Fruit fly (Drosophila melanogaster) whole organism, embryonic: ENCODE data around the gene CG4955.

ENCODE experiments used
- ATbp ChIP-seq: fragments of 200-800 bp; sonication (Bioruptor generic); optimal IDR thresholded peaks from 2 replicates; lab custom pipeline; 2017; ENCODE audit warnings: missing biosample characterization, mild to moderate bottlenecking, missing genetic modification characterization, missing genetic modification reagents
- Aef1 ChIP-seq: fragments of 200-800 bp; sonication (Bioruptor generic); IDR thresholded peaks from 3 replicates; pipeline ENCODE4 v1.3.6; 2022; ENCODE audit warnings: missing biosample characterization, missing genetic modification characterization
- B-H2 ChIP-seq: fragments of 200-800 bp; sonication (Bioruptor generic); optimal IDR thresholded peaks from 2 replicates; lab custom pipeline; 2018; ENCODE audit warnings: missing biosample characterization, mild to moderate bottlenecking, missing genetic modification characterization
- CG10147 ChIP-seq: fragments of 200-800 bp; sonication (Bioruptor generic); optimal IDR thresholded peaks from 2 replicates; lab custom pipeline; 2019; ENCODE audit warnings: missing biosample characterization, mild to moderate bottlenecking, missing genetic modification characterization, moderate library complexity
- CG11247 ChIP-seq: fragments of 200-800 bp; sonication (Bioruptor generic); IDR thresholded peaks from 2 replicates; pipeline ENCODE4 v1.3.6; 2022; ENCODE audit warnings: missing biosample characterization, missing genetic modification characterization
- CG12236 ChIP-seq: fragments of 200-800 bp; sonication (Bioruptor generic); optimal IDR thresholded peaks from 2 replicates; lab custom pipeline; 2016; ENCODE audit warnings: missing biosample characterization, missing genetic modification characterization
- CG12659 ChIP-seq: fragments of 200-800 bp; sonication (Bioruptor generic); optimal IDR thresholded peaks from 3 replicates; lab custom pipeline; 2017; ENCODE audit warnings: mild to moderate bottlenecking, missing biosample characterization, missing genetic modification reagents, missing genetic modification characterization
- CG13894 ChIP-seq: fragments of 200-800 bp; sonication (Bioruptor generic); optimal IDR thresholded peaks from 3 replicates; lab custom pipeline; 2018; ENCODE audit warnings: missing biosample characterization, mild to moderate bottlenecking, missing genetic modification characterization, moderate library complexity
- CG15073 ChIP-seq: fragments of 200-800 bp; sonication (Bioruptor generic); optimal IDR thresholded peaks from 2 replicates; lab custom pipeline; 2016; ENCODE audit warnings: missing biosample characterization, missing genetic modification characterization
- CG16779 ChIP-seq: fragments of 200-800 bp; sonication (Bioruptor generic); IDR thresholded peaks from 2 replicates; pipeline ENCODE4 v1.3.6; 2022; ENCODE audit warnings: missing biosample characterization, missing genetic modification characterization
- CG17802 ChIP-seq: fragments of 200-800 bp; sonication (Bioruptor generic); optimal IDR thresholded peaks from 2 replicates; lab custom pipeline; 2018; ENCODE audit warnings: missing biosample characterization, mild to moderate bottlenecking, missing genetic modification characterization, moderate library complexity
- CG30431 ChIP-seq: fragments of 200-800 bp; sonication (Bioruptor generic); optimal IDR thresholded peaks from 2 replicates; lab custom pipeline; 2017; ENCODE audit warnings: missing biosample characterization, missing genetic modification characterization
- CG32772 ChIP-seq: fragments of 200-800 bp; sonication (Bioruptor generic); IDR thresholded peaks from 2 replicates; pipeline ENCODE4 v1.3.6; 2022; ENCODE audit warnings: missing biosample characterization, missing genetic modification characterization
- CG9727 ChIP-seq: fragments of 200-800 bp; sonication (Bioruptor generic); optimal IDR thresholded peaks from 3 replicates; lab custom pipeline; 2017; ENCODE audit warnings: missing biosample characterization, mild to moderate bottlenecking, missing genetic modification characterization
- CG9797 ChIP-seq: fragments of 200-800 bp; sonication (Bioruptor generic); optimal IDR thresholded peaks from 3 replicates; lab custom pipeline; 2018; ENCODE audit warnings: missing biosample characterization, mild to moderate bottlenecking, missing genetic modification characterization
- CG9876 ChIP-seq: fragments of 200-800 bp; sonication (Bioruptor generic); optimal IDR thresholded peaks from 2 replicates; lab custom pipeline; 2016; ENCODE audit warnings: missing biosample characterization, missing genetic modification characterization
- CHES-1-like ChIP-seq: fragments of 200-800 bp; sonication (Bioruptor generic); optimal IDR thresholded peaks from 2 replicates; lab custom pipeline; 2016; ENCODE audit warnings: missing biosample characterization, missing genetic modification characterization
- CTCF ChIP-seq: fragments of 200-800 bp; sonication (Bioruptor generic); optimal IDR thresholded peaks from 2 replicates; lab custom pipeline; 2017; ENCODE audit warnings: missing biosample characterization, mild to moderate bottlenecking, missing genetic modification characterization, moderate library complexity
- Chrac-16 ChIP-seq: fragments of 200-800 bp; sonication (Bioruptor generic); optimal IDR thresholded peaks from 3 replicates; lab custom pipeline; 2016; ENCODE audit warnings: missing biosample characterization, missing genetic modification characterization
- Dfd ChIP-seq, 2 experiments: fragments of >200 bp; optimal IDR thresholded peaks; 2 replicates each; lab custom pipeline; 2017; ENCODE audit warnings: missing biosample characterization in 2 of 2, missing genetic modification characterization in 2 of 2
- Dp ChIP-seq: fragments of 200-800 bp; sonication (Bioruptor generic); optimal IDR thresholded peaks from 2 replicates; lab custom pipeline; 2018; ENCODE audit warnings: missing biosample characterization, mild to moderate bottlenecking, missing genetic modification characterization, moderate library complexity
- E2f2 ChIP-seq: fragments of 200-800 bp; sonication (Bioruptor generic); IDR thresholded peaks from 2 replicates; pipeline ENCODE4 v1.3.6; 2022; ENCODE audit warnings: missing biosample characterization, missing genetic modification characterization
- Elba2 ChIP-seq: fragments of 200-800 bp; sonication (Bioruptor generic); optimal IDR thresholded peaks from 3 replicates; lab custom pipeline; 2016; ENCODE audit warnings: missing biosample characterization, missing genetic modification characterization
- HLH3B ChIP-seq: fragments of 200-800 bp; sonication (Bioruptor generic); IDR thresholded peaks from 2 replicates; pipeline ENCODE4 v1.3.6; 2022; ENCODE audit warnings: missing biosample characterization, missing genetic modification characterization
- HmgD ChIP-seq: fragments of 200-800 bp; sonication (Bioruptor generic); optimal IDR thresholded peaks from 3 replicates; lab custom pipeline; 2016; ENCODE audit warnings: missing biosample characterization, missing genetic modification characterization
- NC2β ChIP-seq: fragments of 200-800 bp; sonication (Bioruptor generic); optimal IDR thresholded peaks from 2 replicates; lab custom pipeline; 2016; ENCODE audit warnings: missing biosample characterization, missing genetic modification characterization
- Rx ChIP-seq: fragments of 200-800 bp; sonication (Bioruptor generic); IDR thresholded peaks from 2 replicates; pipeline ENCODE4 v1.3.6; 2022; ENCODE audit warnings: missing biosample characterization, missing genetic modification characterization
- Xbp1 ChIP-seq: fragments of 200-800 bp; sonication (Bioruptor generic); optimal IDR thresholded peaks from 3 replicates; lab custom pipeline; 2016; ENCODE audit warnings: missing biosample characterization, mild to moderate bottlenecking, missing genetic modification characterization
- amos ChIP-seq: fragments of 200-800 bp; sonication (Bioruptor generic); IDR thresholded peaks from 2 replicates; pipeline ENCODE4 v1.3.6; 2022; ENCODE audit warnings: missing biosample characterization, missing genetic modification characterization; ENCODE audit not compliant: partially characterized antibody
- cg ChIP-seq: fragments of 200-800 bp; sonication (Bioruptor generic); optimal IDR thresholded peaks from 3 replicates; lab custom pipeline; 2019; ENCODE audit warnings: missing biosample characterization, mild to moderate bottlenecking, missing genetic modification characterization, moderate library complexity
- chinmo ChIP-seq: fragments of 200-800 bp; sonication (Bioruptor generic); IDR thresholded peaks from 4 replicates; pipeline ENCODE4 v1.3.6; 2022; ENCODE audit warnings: missing biosample characterization, missing genetic modification characterization; ENCODE audit not compliant: partially characterized antibody
- crol ChIP-seq: fragments of 200-800 bp; sonication (Bioruptor generic); IDR thresholded peaks from 2 replicates; pipeline ENCODE4 v1.3.6; 2022; ENCODE audit warnings: missing biosample characterization, missing genetic modification characterization
- disco-r ChIP-seq: fragments of 200-800 bp; sonication (Bioruptor generic); optimal IDR thresholded peaks from 2 replicates; lab custom pipeline; 2016; ENCODE audit warnings: missing biosample characterization, missing genetic modification characterization
- ems ChIP-seq: fragments of 200-800 bp; sonication (Bioruptor generic); optimal IDR thresholded peaks from 3 replicates; lab custom pipeline; 2016; ENCODE audit warnings: missing biosample characterization, missing genetic modification characterization
- gce ChIP-seq: fragments of 200-800 bp; sonication (Bioruptor generic); IDR thresholded peaks from 3 replicates; pipeline ENCODE4 v1.3.6; 2022; ENCODE audit warnings: missing biosample characterization, missing genetic modification characterization
- jigr1 ChIP-seq: fragments of 200-800 bp; sonication (Bioruptor generic); IDR thresholded peaks from 3 replicates; pipeline ENCODE4 v1.3.6; 2022; ENCODE audit warnings: missing biosample characterization, missing genetic modification characterization
- lov ChIP-seq, 2 experiments: fragments of 200-800 bp in 1 of 2; fragments of >200 bp in 1 of 2; sonication (Bioruptor generic) in 1 of 2; IDR thresholded peaks in 1 of 2; optimal IDR thresholded peaks in 1 of 2; 2 replicates in 1 of 2; 3 replicates in 1 of 2; pipeline versions ENCODE4 v1.3.6 to Lab custom; 2017 to 2022; ENCODE audit warnings: missing biosample characterization in 1 of 2, missing genetic modification characterization in 1 of 2
- mam ChIP-seq: fragments of 200-800 bp; sonication (Bioruptor generic); optimal IDR thresholded peaks from 3 replicates; lab custom pipeline; 2016; ENCODE audit warnings: missing biosample characterization, missing genetic modification characterization
- pita ChIP-seq: fragments of 200-800 bp; sonication (Bioruptor generic); optimal IDR thresholded peaks from 2 replicates; lab custom pipeline; 2017; ENCODE audit warnings: missing biosample characterization, mild to moderate bottlenecking, missing genetic modification characterization
- psq ChIP-seq: fragments of 200-800 bp; sonication (Bioruptor generic); optimal IDR thresholded peaks from 2 replicates; lab custom pipeline; 2017; ENCODE audit warnings: missing biosample characterization, missing genetic modification characterization
- salm ChIP-seq: fragments of 200-800 bp; sonication (Bioruptor generic); optimal IDR thresholded peaks from 2 replicates; lab custom pipeline; 2018; ENCODE audit warnings: missing biosample characterization, mild to moderate bottlenecking, missing genetic modification characterization
- so ChIP-seq: fragments of 200-800 bp; sonication (Bioruptor generic); IDR thresholded peaks from 3 replicates; pipeline ENCODE4 v1.3.6; 2022; ENCODE audit warnings: missing biosample characterization, missing genetic modification characterization
- trem ChIP-seq: fragments of 200-800 bp; optimal IDR thresholded peaks from 3 replicates; lab custom pipeline; 2019; ENCODE audit warnings: missing biosample characterization, mild to moderate bottlenecking, missing genetic modification characterization, moderate library complexity
- ttk ChIP-seq: fragments of 200-800 bp; sonication (Bioruptor generic); IDR thresholded peaks from 2 replicates; pipeline ENCODE4 v2.1.2; 2022; ENCODE audit warnings: missing biosample characterization, missing genetic modification characterization
- usp ChIP-seq: fragments of >200 bp; optimal IDR thresholded peaks from 2 replicates; lab custom pipeline; 2017; ENCODE audit warnings: missing biosample characterization, missing genetic modification characterization
- z ChIP-seq: fragments of 200-800 bp; sonication (Bioruptor generic); IDR thresholded peaks from 3 replicates; pipeline ENCODE4 v1.3.6; 2022; ENCODE audit warnings: missing biosample characterization, missing genetic modification characterization
- zf30C ChIP-seq: fragments of 200-800 bp; sonication (Bioruptor generic); optimal IDR thresholded peaks from 3 replicates; lab custom pipeline; 2018; ENCODE audit warnings: missing biosample characterization, mild to moderate bottlenecking, missing genetic modification characterization
- zfh2 ChIP-seq: fragments of 200-800 bp; sonication (Bioruptor generic); optimal IDR thresholded peaks from 2 replicates; lab custom pipeline; 2016; ENCODE audit warnings: missing biosample characterization, missing genetic modification characterization

The CG4955 gene

dm6 chrX:17076449-17077289, 4.6 kb upstream of the CG4955 start (continued):
- no peak for TF ChIP-seq CG12236 (GFP tag; lab: Kevin White, UChicago)
- TF ChIP-seq z (GFP tag; lab: Robert Waterston, UW) = no peak
- TF ChIP-seq CG30431 (GFP tag; lab: Kevin White, UChicago) = no peak
- TF ChIP-seq pita (GFP tag; lab: Kevin White, UChicago) = no peak
- no peak for TF ChIP-seq usp (GFP tag; lab: Kevin White, UChicago)
- no peak for TF ChIP-seq HLH3B (GFP tag; lab: Robert Waterston, UW)
- TF ChIP-seq CG9727 (GFP tag; lab: Kevin White, UChicago) = no peak
- peak; percentile 54 for TF ChIP-seq crol (GFP tag; lab: Robert Waterston, UW)
- no peak for TF ChIP-seq mam
- no peak for TF ChIP-seq NC2β
- TF ChIP-seq gce (GFP tag; lab: Robert Waterston, UW) = no peak
- TF ChIP-seq salm (tag; lab: Kevin White, UChicago) = no peak
- TF ChIP-seq CG13894 = no peak
- TF ChIP-seq B-H2 (GFP tag; lab: Kevin White, UChicago) = no peak
- no peak for TF ChIP-seq Rx
- TF ChIP-seq Dfd (GFP tag; optimal IDR thresholded peaks at IDR 0.05; lab: Kevin White, UChicago) = peak in 1 of 2 experiments; percentile 61
- no peak for TF ChIP-seq so
- TF ChIP-seq Xbp1 (GFP tag; lab: Kevin White, UChicago) = no peak
- TF ChIP-seq zf30C (GFP tag; lab: Kevin White, UChicago) = no peak
- TF ChIP-seq CG10147 (GFP tag; lab: Kevin White, UChicago) = no peak
- no peak for TF ChIP-seq CG15073 (GFP tag; lab: Kevin White, UChicago)
- no peak for TF ChIP-seq trem

dm6 chrX:17077290-17078138, 3.7 kb upstream of the CG4955 start, which contains the start of gene wcy:
Gene wcy, minus strand, starts transcription at chrX:17077897.
- TF ChIP-seq Dp (GFP tag; lab: Kevin White, UChicago) = peak; percentile 51
- TF ChIP-seq CG9797 (GFP tag; lab: Kevin White, UChicago) = peak; percentile 79
- peak; percentile 73 for TF ChIP-seq Elba2
- peak; percentile 14 for TF ChIP-seq ems (GFP tag; lab: Kevin White, UChicago)
- no peak for TF ChIP-seq Aef1
- TF ChIP-seq zfh2 (GFP tag; lab: Kevin White, UChicago) = no peak
- TF ChIP-seq lov (optimal IDR thresholded peaks at IDR 0.05; lab: Kevin White, UChicago) = no peak
- 0 out of 3 replicates have a peak, but pooled peaks have one; percentile 50 for TF ChIP-seq lov (GFP tag; IDR thresholded peaks at IDR 0.05; lab: Robert Waterston, UW)
- peak; percentile 1 for TF ChIP-seq CHES-1-like (GFP tag; lab: Kevin White, UChicago)
- TF ChIP-seq ttk (GFP tag; lab: Robert Waterston, UW) = no peak
- TF ChIP-seq CG32772 (GFP tag; lab: Robert Waterston, UW) = peak; percentile 42; the same call in 1 of the 2 replicates
- peak; percentile 98 for TF ChIP-seq psq (GFP tag; lab: Kevin White, UChicago)
- TF ChIP-seq CG11247 (GFP tag; lab: Robert Waterston, UW) = 0 out of 2 replicates have a peak, but pooled peaks have one; percentile 41
- TF ChIP-seq Chrac-16 (GFP tag; lab: Kevin White, UChicago) = peak; percentile 11
- 0 out of 4 replicates have a peak, but pooled peaks have one; percentile 51 for TF ChIP-seq chinmo (GFP tag; lab: Robert Waterston, UW)
- no peak for TF ChIP-seq ATbp
- TF ChIP-seq jigr1 (GFP tag; lab: Robert Waterston, UW) = peak; percentile 17; the same call in 1 of the 3 replicates
- TF ChIP-seq E2f2 (GFP tag; lab: Robert Waterston, UW) = peak; percentile 50
- peak; percentile 71 for TF ChIP-seq CG12659
- no peak for TF ChIP-seq disco-r (GFP tag; lab: Kevin White, UChicago)
- TF ChIP-seq CG9876 (GFP tag; lab: Kevin White, UChicago) = no peak
- TF ChIP-seq CTCF (GFP tag; lab: Kevin White, UChicago) = peak; percentile 97
- TF ChIP-seq CG16779 (GFP tag; lab: Robert Waterston, UW) = no peak
- 0 out of 2 replicates have a peak, but pooled peaks have one; percentile 42 for TF ChIP-seq amos (GFP tag; lab: Robert Waterston, UW)
- peak; percentile 43 for TF ChIP-seq HmgD (GFP tag; lab: Kevin White, UChicago)
- no peak for TF ChIP-seq usp (GFP tag; lab: Kevin White, UChicago)
- TF ChIP-seq cg (GFP tag; lab: Kevin White, UChicago) = peak; percentile 94
- TF ChIP-seq CG17802 (tag; lab: Kevin White, UChicago) = peak; percentile 1
